Worm (Caenorhabditis elegans) whole organism, L4/young adult: Measurements from ENCODE around the gene ubc-15.

Experiments
- W03F9.2 ChIP-seq: fragments of 150-350 bp; optimal IDR thresholded peaks from 2 replicates; lab custom pipeline; 2014; ENCODE audit warnings: missing biosample characterization, missing genetic modification characterization
- dao-5 ChIP-seq: sonication (generic microtip); optimal IDR thresholded peaks from 2 replicates; lab custom pipeline; 2016; ENCODE audit warnings: missing genotype, missing genetic modification characterization, moderate library complexity, missing compliant biosample characterization
- him-1 ChIP-seq: sonication (generic microtip); optimal IDR thresholded peaks from 2 replicates; lab custom pipeline; 2016; ENCODE audit warnings: missing genotype, missing genetic modification reagents, missing genetic modification characterization, missing compliant biosample characterization

ubc-15 gene

DNA sequence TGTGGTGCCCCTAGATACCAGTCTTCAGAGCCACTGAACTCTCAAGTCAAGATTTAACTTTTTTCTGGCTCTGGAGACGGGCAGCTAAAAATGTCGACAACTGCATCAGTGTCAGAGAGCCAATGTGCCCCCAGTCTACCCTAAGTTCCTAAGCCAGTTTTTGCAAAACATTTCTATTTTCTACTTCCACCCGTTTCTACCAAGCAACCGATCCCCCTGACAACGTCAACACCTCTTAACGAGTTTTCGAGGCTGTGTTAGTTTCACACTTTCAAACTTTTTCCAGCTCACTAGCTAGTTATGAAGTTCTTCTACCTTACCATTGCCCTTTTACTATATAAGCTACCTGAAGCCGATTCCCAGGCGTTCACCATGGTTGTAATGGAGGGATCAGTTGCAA, 49.2 kb downstream of the ubc-15 start, which contains the start of gene Y110A2AL.5:
TSS of gene Y110A2AL.5 (plus strand) at position 301 of the 400 bp plus-strand sequence.
- TF ChIP-seq dao-5 (tag; lab: Kevin White, UChicago): no peak

DNA sequence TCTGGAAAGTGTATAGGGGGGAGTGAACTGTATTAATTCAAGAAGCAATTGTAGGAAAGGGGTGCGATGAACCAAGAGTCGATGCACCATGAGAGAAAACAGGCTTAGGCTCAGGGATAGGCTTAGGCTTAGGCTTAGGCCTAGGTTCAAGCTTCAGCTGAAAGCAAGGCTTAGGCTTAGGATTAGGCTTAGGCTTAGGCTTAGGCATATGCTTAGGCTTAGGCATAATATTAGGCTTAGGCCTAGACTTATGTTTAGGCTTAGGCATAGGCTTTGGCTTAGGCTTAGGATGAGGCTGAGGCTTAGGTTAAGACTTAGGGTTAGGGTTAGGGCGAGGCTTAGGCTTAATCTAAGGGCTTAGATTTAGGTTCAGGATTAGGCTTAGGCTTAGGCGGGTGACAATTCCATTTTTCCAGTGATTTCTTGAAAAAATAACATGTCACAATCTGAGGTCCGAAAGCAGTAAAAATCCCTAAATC, 50.8 kb downstream of the ubc-15 start:
- no peak for TF ChIP-seq dao-5 (tag; lab: Kevin White, UChicago)
- TF ChIP-seq him-1 (tag; lab: Kevin White, UChicago): no peak
- TF ChIP-seq W03F9.2 (tag; lab: Kevin White, UChicago): no peak

DNA sequence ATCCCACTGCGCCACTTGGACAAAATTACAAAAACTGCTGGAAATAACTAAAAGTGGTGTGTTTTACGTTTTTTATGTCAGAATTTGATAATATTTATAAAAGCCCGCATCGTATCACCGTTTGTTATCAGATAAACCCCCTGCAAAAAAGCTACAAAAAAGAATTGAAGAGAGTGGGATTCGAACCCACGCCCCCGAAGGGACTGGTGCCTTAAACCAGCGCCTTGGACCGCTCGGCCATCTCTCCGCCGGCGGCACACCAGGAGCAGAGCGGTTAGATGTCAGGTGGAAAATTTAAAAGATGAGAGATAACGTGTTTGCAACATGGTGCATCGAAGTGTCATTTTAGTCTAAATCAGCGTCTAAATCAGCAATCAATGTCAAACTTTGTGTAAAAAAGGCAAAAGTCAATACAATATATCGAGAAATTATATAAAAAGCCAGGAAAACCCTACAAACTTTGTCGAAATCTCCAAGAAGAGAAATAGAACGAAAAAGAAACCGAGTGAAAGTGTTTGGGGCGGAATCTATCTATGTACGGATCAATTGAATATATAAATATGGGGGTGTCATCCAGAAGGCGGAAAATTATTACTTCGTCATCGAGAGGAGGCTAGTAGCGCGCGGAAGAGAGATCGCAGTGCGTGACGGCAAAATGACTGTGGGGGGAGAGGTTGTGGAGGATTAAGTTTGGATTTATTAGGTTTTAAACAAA, 51.9 kb downstream of the ubc-15 start:
- TF ChIP-seq dao-5 (tag; lab: Kevin White, UChicago): peak; percentile 6
- TF ChIP-seq him-1 (tag; lab: Kevin White, UChicago): no peak

DNA sequence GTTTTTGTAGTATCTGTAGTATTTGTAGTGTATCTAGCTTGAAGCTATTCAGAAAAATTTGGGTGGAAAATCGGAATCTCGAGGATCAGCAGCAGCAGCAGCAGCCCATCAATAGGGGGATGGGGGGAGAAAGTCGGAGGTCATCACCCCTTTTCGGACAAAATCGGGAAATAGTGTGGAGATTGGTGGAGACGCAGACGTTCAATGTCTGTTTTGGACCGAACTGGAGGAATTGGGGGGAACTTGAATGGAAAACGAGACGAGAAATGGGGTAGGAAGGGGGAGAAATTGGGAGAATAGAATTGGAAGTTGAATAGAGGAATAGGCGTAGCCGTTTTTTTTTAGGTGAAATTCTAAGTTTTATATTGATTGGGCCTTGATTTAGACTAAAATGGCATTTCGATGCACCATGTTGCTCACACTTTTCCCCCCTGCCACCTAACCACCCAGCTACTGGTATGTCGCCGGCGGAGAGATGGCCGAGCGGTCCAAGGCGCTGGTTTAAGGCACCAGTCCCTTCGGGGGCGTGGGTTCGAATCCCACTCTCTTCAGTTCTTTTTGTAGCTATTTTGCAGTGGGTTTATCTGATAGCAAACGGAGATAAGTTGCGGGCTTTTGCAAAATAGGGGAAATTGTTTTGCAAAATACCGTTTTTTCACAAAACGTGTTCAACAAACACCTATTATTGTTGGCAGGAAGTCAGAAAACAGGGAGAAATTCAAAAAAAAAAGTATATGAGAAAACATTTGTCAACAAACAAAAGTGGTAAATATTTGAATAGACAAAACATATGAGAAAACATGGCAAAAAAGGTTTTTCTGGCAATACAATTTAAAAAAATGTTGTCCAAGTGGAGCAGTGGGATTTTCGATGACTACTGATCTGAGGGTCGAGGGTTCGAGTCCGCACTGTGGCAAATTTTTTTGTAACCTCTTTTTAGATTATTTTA, 53.3 kb downstream of the ubc-15 start:
- no peak for TF ChIP-seq W03F9.2 (tag; lab: Kevin White, UChicago)
- TF ChIP-seq dao-5 (tag; lab: Kevin White, UChicago): peak; percentile 26

DNA sequence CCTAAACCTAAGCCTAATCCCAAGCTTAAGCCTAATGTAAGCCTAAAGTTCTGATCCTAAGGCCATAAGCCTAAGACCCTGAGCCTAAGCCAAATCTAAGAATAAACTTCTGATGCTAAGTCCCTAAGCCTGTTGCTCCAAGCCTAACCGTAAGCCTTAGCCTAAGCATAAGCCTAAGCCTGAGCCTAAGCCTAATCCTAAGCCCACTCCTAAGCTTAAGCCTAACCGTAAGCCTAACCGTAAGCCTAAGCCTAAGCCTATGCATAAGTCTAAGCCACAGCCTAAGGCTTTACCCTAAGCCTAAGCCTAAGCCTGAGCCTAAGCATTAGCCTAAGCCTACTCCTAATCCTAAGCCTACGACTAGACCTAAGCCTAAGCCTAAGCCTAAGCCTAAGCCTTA, 54.1 kb downstream of the ubc-15 start:
- no peak for TF ChIP-seq him-1 (tag; lab: Kevin White, UChicago)
- TF ChIP-seq W03F9.2 (tag; lab: Kevin White, UChicago): no peak
- TF ChIP-seq dao-5 (tag; lab: Kevin White, UChicago): no peak

DNA sequence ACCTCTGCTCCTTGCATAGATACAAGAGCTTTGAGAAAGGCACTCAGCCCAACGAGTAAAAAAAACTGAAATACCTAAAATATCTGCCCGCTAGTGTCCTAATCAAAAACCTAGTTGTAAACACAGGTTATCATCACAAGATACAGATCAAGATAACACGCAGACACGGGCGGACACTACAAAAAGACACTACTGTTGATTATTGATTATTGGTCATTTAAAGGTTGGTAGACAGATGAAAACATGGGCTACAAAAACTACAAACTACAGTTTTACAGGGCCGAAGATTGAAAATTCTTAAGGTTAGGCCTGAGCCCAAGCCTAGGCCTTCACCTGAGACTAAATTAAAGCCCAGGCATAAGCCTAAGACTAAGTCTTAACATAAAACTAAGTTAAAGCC, 54.6 kb downstream of the ubc-15 start:
- no peak for TF ChIP-seq W03F9.2 (tag; lab: Kevin White, UChicago)
- no peak for TF ChIP-seq dao-5 (tag; lab: Kevin White, UChicago)

DNA sequence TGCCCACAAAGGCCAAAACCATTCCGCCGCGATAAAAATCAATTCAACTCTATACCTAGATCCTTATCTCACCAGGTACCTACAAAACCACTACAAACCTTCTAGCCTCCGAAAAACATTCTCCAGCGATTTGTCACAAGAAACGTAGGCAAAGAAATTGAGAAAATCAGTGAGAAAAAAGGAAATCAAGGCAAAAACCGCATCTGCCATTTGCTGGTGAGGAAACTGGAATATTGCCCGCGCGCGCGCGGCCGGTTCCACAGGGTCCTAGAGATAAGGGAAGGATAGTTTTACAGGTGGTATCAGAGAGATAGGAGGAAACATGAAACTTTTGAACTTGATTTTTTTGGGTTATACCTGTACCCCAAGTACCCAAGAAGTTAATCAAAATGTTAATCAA, 55.8 kb downstream of the ubc-15 start:
- no peak for TF ChIP-seq him-1 (tag; lab: Kevin White, UChicago)
- no peak for TF ChIP-seq W03F9.2 (tag; lab: Kevin White, UChicago)
- TF ChIP-seq dao-5 (tag; lab: Kevin White, UChicago): no peak

DNA sequence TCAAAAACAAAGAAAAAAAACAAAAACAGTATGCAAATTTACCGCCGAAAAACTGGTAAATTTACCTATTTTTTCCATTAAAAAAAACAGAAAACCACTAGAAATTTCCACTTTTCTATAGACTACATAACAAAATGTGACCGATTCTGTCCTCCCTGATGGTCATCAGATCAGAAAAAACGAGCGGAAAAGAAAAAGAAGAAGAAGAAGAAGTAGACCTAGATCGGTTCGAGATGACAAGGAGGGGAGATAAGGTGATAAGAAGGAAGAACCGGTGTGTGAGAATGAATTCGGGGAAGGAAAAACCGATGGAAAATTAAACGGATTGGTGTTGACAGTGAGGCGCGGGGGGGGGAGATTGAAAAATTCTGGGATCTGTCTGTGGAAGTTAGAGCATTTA, 57.3 kb downstream of the ubc-15 start:
- no peak for TF ChIP-seq W03F9.2 (tag; lab: Kevin White, UChicago)
- no peak for TF ChIP-seq him-1 (tag; lab: Kevin White, UChicago)
- TF ChIP-seq dao-5 (tag; lab: Kevin White, UChicago): no peak

DNA sequence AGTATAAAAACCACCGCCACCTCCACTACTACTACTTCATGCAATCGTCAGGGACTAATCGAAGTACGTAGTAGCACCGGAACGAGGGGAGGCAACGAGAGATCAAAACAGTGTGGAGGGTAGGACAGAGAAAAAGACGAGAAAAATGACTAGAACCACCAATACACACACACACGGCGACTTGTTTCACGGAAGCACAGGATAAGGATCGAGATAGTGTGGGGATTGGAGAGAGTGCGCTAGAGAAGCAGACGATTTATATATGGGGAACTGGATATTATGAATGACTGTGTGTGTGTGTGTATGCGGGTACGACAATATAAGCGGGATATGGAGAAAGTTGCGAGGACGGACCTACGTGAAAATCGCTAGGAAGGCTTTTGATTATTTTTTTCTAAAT, 58.6 kb downstream of the ubc-15 start:
- no peak for TF ChIP-seq him-1 (tag; lab: Kevin White, UChicago)
- no peak for TF ChIP-seq dao-5 (tag; lab: Kevin White, UChicago)
- TF ChIP-seq W03F9.2 (tag; lab: Kevin White, UChicago): no peak

DNA sequence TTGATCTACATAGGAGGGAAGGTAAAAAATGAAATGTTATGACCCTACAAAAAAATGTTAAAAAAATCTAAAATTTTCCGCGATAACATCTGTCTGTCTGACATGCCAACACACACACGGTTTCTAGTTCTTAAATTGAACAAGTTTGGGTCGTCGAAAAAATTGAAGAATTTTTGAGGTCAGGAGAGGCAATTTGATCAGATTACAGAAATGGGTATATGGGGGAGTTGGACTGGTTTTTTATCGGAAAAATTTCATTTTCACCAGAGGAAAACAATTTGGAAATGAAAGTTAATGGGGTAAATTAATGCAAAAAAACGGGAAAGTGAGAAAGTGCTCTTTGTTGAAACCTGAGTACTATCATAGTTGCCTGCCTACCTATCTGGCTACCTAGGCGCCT, 59.6 kb downstream of the ubc-15 start:
- TF ChIP-seq him-1 (tag; lab: Kevin White, UChicago): no peak
- no peak for TF ChIP-seq W03F9.2 (tag; lab: Kevin White, UChicago)
- TF ChIP-seq dao-5 (tag; lab: Kevin White, UChicago): no peak

DNA sequence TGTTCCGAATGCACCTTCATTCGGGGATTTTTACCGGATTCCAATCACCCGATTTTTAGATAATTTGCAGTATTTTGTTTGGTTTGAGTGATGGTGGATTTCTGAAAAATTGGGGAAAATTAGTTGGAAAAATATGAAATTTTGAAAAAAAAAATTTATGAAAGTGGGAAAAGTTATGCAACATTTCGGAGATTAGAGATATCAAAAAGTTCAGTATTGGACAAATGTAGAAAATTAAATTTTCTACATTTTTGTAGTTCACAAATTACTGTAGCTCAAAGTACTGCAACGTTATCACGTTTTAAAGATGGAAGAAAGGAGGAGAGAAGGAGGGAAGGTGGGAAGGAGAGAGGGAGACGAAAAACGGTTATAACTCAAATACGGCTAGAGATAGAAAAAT, 60.9 kb downstream of the ubc-15 start, which contains the start of gene ptc-3:
TSS of gene ptc-3 (minus strand) at position 101 of the 400 bp plus-strand sequence.
- TF ChIP-seq him-1 (tag; lab: Kevin White, UChicago) (no peak), W03F9.2 (tag; lab: Kevin White, UChicago) (no peak), dao-5 (tag; lab: Kevin White, UChicago) (no peak)
